Fruit fly (Drosophila melanogaster) S2 (cell line): Measurements from ENCODE around the gene Sidpn.

ENCODE experiments used
- CG8478 ChIP-seq: fragments of >200 bp; optimal IDR thresholded peaks from 2 replicates; lab custom pipeline; 2018
- CTCF ChIP-seq, 2 experiments: fragments of >200 bp; optimal IDR thresholded peaks; 2 replicates each; lab custom pipeline; 2018

Gene Sidpn

dm6 chr2L:19019160-19019592 is 8.3 kb upstream of the Sidpn start:
- TF ChIP-seq CTCF (optimal IDR thresholded peaks at IDR 0.05; lab: Kevin White, UChicago): no peak
- no peak for TF ChIP-seq CG8478 (lab: Kevin White, UChicago)

- TF ChIP-seq CTCF (optimal IDR thresholded peaks at IDR 0.05; lab: Kevin White, UChicago) (no peak), CG8478 (lab: Kevin White, UChicago) (no peak)
Observed at dm6 chr2L:19019640-19020039, 7.9 kb upstream of the Sidpn start.

DNA sequence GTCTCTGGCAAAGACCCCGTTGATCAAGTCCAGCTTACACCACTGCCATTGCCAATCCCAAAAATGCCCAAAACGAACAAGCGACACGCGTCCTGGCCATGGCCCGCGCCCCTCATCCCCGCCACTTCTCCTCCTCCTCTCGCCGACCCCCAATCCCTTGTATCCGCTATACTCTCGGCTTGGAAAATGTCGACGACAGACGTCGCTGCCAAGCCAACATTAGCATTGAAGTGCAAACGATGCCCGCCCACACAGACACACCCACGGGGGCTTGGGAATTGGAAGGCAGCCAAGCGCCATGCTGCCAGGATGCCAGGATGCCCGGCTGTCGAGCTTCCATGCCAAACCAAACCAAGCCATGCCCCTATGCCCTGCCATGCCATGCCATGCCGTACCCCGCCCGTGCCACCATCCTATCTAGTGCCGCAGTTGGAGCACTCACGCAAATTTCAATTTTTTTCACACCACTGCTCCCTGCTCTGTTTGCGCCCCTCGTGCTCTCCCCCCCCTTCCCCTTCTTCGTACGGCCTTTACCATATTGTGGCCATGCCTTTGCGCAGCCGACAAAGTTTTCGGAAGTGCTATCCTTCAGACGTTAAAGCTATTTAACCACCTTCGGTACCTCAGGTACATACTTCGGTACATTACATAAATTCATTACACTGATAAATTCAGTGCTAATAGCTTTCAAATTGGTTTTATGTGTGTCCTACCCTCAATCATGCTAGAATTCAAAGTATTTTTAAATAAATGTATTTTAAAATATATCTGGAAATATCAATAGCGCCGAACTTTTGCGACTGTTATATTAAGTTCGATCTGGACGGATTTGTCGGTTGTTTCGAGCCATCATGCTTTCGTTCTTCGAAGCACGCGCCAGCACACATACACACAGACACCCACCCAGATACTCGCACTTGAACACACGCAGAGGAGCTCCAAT is 6.0 kb upstream of the Sidpn start:
- TF ChIP-seq CTCF (optimal IDR thresholded peaks at IDR 0.05; lab: Kevin White, UChicago) (no peak), CG8478 (lab: Kevin White, UChicago) (no peak)

- TF ChIP-seq CG8478 (lab: Kevin White, UChicago) (no peak), CTCF (optimal IDR thresholded peaks at IDR 0.05; lab: Kevin White, UChicago) (no peak)
Observed at dm6 chr2L:19022221-19022516, 5.3 kb upstream of the Sidpn start, which contains the start of gene CG15172. TSS of gene CG15172 (plus strand) at chr2L:19022417.

DNA sequence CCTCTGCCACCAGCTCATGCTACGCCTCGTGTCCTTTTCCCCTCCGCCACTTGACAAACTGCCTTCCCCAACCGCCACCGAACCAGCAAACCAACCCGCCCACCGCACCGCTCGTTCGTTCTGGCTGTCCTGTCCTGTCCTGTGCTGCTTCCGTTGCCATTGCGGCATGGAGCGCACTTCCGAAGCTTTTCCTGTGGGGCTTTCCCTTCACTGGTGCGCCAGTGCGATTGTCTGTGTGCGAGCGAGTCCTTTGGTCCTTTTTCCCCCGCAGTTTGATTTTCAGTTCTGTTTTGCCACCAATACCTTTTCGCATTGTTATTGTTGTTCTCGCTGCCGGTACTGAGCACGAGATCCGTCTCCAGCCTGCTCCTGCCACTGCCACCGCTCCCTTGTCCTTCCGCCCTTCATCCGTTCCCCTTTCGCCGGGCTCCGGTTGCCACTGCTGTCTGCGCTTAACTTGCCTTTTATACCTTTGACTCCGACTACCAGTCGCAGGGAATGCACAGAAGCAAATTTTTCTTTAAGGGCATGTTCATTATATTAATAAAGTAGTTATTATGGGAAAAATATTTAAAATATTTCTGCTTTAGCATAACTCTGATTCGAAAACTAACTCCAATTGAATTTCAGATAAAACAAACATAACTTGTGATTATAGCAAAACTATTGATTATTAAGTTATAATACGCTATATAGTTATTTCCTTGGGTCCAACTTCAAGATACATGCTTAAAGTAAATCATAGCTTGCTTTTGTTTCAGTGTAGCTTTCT is 3.4 kb upstream of the Sidpn start:
- TF ChIP-seq CTCF (optimal IDR thresholded peaks at IDR 0.05; lab: Kevin White, UChicago) (no peak), CG8478 (lab: Kevin White, UChicago) (no peak)

dm6 chr2L:19024744-19025059 is 2.8 kb upstream of the Sidpn start:
- no peak for TF ChIP-seq CTCF (optimal IDR thresholded peaks at IDR 0.05; lab: Kevin White, UChicago)
- no peak for TF ChIP-seq CG8478 (lab: Kevin White, UChicago)

DNA sequence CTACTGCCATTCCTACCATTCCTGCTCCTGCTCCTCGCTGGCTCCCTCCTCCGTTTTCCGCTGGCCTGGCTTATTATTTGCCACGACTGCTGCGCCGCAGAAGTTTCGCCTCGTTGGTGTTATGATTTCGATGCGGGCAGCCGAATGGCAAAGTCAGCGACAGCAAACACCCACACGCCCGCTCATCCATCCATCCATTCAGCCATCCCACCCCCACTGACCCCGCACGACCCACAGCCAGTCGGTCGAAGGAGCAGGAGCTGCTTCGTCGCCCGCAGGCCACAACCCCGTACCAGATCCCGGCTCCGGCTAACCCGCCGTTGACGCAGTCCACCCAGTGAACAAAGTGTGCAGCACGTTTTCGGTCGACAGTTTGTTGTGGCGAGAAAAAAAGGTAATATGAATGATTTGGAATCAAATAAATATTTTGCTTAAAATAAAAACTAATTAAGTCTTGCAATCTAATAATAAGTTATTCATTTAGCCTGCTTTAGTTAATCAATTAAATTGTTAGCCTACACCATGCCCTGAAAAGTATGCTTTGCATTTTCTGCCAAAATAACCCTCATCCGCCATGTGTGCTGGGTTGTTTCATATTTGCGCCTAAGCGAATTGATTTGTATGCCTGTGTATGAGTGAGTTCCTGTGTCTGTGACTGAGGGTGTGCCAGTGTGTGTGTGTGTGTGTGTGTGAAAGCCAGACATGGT is 866 bp upstream of the Sidpn start:
- TF ChIP-seq CG8478 (lab: Kevin White, UChicago): no peak
- no peak for TF ChIP-seq CTCF (optimal IDR thresholded peaks at IDR 0.05; lab: Kevin White, UChicago)

dm6 chr2L:19033288-19033687 is 5.8 kb downstream of the Sidpn start, which contains the start of gene hook:
TSS of gene hook (minus strand) at chr2L:19033498.
- no peak for TF ChIP-seq CTCF (optimal IDR thresholded peaks at IDR 0.05; lab: Kevin White, UChicago)
- no peak for TF ChIP-seq CG8478 (lab: Kevin White, UChicago)

dm6 chr2L:19034213-19034929 is 6.9 kb downstream of the Sidpn start, which contains the start of the genes mib2 and CG31800:
TSS of gene mib2 (plus strand) at chr2L:19034444.
TSS of gene CG31800 (minus strand) at chr2L:19034576.
- no peak for TF ChIP-seq CTCF (optimal IDR thresholded peaks at IDR 0.05; lab: Kevin White, UChicago)
- no peak for TF ChIP-seq CG8478 (lab: Kevin White, UChicago)

DNA sequence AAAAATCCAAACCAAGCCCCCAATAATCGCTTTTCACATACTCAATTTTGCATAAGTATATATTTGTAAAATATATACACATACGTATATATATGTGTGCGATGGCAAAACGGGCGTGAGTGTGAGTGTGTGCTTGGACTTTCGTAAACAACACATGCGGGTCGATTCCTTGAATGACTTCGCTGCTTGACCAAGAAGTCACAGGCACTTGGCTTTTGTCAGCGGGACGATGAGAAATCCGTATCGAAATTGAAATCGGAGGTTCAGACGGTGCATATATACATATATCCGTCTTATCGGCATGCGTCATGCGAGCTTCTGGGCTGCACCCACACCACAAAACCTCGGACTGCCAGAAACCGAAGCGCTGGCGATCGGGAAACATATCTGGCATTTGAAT is 7.5 kb downstream of the Sidpn start:
- TF ChIP-seq CTCF (optimal IDR thresholded peaks at IDR 0.05; lab: Kevin White, UChicago): no peak
- no peak for TF ChIP-seq CG8478 (lab: Kevin White, UChicago)

dm6 chr2L:19036105-19036714 is 8.7 kb downstream of the Sidpn start:
- TF ChIP-seq CG8478 (lab: Kevin White, UChicago): no peak
- no peak for TF ChIP-seq CTCF (optimal IDR thresholded peaks at IDR 0.05; lab: Kevin White, UChicago)

DNA sequence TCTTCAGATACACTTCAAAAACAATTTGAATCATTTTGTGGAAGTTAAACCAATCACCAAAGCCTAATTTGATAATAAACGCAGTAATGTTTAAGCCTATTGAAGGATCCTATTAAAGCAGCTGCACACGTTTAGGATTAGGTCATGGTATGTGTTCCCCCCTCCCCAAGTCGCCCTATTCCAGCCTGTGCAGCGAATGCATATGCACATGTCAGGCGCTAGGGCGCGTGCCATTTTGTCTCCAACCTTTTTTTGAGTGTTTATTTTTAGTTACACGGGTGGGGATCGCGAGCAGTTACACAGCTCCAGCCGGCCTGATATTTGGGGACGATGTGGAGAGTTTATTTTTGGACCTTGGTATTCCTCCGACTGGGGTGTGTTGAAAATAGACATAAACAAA is 9.5 kb downstream of the Sidpn start:
- TF ChIP-seq CTCF (optimal IDR thresholded peaks at IDR 0.05; lab: Kevin White, UChicago) (no peak), CG8478 (lab: Kevin White, UChicago) (no peak)

dm6 chr2L:19037455-19037854 is 9.9 kb downstream of the Sidpn start:
- TF ChIP-seq CG8478 (lab: Kevin White, UChicago) (no peak), CTCF (optimal IDR thresholded peaks at IDR 0.05; lab: Kevin White, UChicago) (no peak)
